Fruit fly (Drosophila melanogaster) whole organism: ENCODE data around the gene CG46339.

ENCODE experiments used
- CG8478 ChIP-seq: fragments of >200 bp; optimal IDR thresholded peaks from 2 replicates; lab custom pipeline; 2018; ENCODE audit warnings: inconsistent platforms
- Dll ChIP-seq: fragments of >200 bp; optimal IDR thresholded peaks from 2 replicates; lab custom pipeline; 2017
- EcR ChIP-seq, 2 experiments: fragments of >200 bp; optimal IDR thresholded peaks; 2 replicates each; lab custom pipeline; 2017; ENCODE audit warnings: missing biosample characterization in 2 of 2, missing genetic modification characterization in 2 of 2, missing genetic modification reagents in 2 of 2
- pan ChIP-seq: fragments of >200 bp; optimal IDR thresholded peaks from 2 replicates; lab custom pipeline; 2017
- psq ChIP-seq: fragments of >200 bp; optimal IDR thresholded peaks from 2 replicates; lab custom pipeline; 2017
- usp ChIP-seq: fragments of >200 bp; optimal IDR thresholded peaks from 2 replicates; lab custom pipeline; 2017; ENCODE audit warnings: missing biosample characterization, missing genetic modification characterization, mixed read lengths

The CG46339 gene

dm6 chr3R:26934523-26934922 lies 19.0 kb downstream of the CG46339 start:
- no peak for TF ChIP-seq usp (GFP tag; lab: Kevin White, UChicago)
- TF ChIP-seq EcR (GFP tag; optimal IDR thresholded peaks at IDR 0.05; lab: Kevin White, UChicago): no peak
- no peak for TF ChIP-seq psq (lab: Kevin White, UChicago)
- no peak for TF ChIP-seq CG8478 (lab: Kevin White, UChicago)
- TF ChIP-seq Dll: no peak
- TF ChIP-seq pan: no peak

dm6 chr3R:26935400-26935799 lies 19.8 kb downstream of the CG46339 start:
- TF ChIP-seq EcR (GFP tag; optimal IDR thresholded peaks at IDR 0.05; lab: Kevin White, UChicago) (peak in 1 of 2 experiments; percentile 5), usp (GFP tag; lab: Kevin White, UChicago) (no peak)

DNA sequence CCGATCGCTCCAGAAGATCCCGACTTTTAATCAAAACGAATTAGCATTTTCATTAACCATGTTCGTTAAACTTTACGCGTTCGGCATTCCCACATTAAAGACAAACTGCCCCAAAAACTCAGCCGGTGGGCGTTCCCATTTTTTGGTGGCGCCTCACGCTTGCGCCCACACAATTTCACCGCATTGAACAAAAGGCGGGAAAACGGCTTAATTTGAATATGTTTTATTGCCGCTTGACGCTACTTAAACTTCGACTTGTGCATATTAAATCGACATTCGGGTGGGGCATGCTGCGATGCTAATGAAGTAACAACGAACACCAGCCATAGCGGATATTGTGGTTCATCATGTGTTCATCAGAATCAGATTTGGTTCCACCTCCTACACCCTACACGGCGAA lies 20.9 kb downstream of the CG46339 start:
- TF ChIP-seq psq (lab: Kevin White, UChicago) (no peak), pan (no peak), EcR (GFP tag; optimal IDR thresholded peaks at IDR 0.05; lab: Kevin White, UChicago) (no peak), Dll (no peak), usp (GFP tag; lab: Kevin White, UChicago) (no peak), CG8478 (lab: Kevin White, UChicago) (no peak)

DNA sequence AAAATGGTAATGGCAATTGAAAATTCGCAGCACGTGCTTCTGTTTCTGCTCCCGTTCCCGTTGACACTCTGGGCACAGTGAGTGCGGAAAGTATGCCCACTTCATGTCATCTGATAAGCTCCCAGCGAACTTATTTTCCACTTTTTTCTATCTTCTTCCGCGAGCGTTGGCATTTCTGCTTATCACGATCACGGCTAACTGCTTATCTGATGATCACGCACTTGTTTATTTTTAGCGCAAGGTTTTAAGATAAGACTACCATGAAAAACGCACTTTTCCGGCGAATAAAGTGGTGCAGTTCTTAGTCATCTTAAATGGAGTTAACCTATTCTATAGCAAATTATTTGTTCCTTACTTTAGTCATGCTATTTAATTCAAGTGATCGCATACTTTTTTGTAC lies 21.9 kb downstream of the CG46339 start:
- TF ChIP-seq pan (no peak), usp (GFP tag; lab: Kevin White, UChicago) (no peak), psq (lab: Kevin White, UChicago) (no peak), CG8478 (lab: Kevin White, UChicago) (no peak), EcR (GFP tag; optimal IDR thresholded peaks at IDR 0.05; lab: Kevin White, UChicago) (no peak), Dll (no peak)

DNA sequence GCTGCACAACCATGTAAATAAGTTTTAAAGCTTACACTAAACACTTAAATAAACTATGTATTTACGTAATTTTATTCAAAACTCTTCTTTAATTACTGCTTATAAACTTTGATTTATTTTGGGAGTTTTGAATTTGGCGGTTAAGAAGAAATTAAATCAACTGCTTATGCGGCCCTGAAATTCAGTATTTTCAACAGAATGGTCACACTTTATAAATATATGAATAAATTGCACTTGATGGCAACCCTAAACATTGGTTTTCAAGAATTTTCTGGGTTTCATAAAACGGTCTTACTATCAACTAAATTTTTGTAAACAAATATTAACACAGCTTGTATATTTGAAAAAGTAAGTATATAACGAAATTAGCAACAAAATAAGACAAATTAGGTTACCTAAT lies 29.7 kb downstream of the CG46339 start, which contains the start of gene CG14252:
Gene CG14252, plus strand, starts transcription at position 302 of the 400 bp plus-strand sequence.
- TF ChIP-seq EcR (GFP tag; optimal IDR thresholded peaks at IDR 0.05; lab: Kevin White, UChicago): no peak
- TF ChIP-seq psq (lab: Kevin White, UChicago): no peak
- no peak for TF ChIP-seq CG8478 (lab: Kevin White, UChicago)
- TF ChIP-seq Dll: no peak
- no peak for TF ChIP-seq pan
- no peak for TF ChIP-seq usp (GFP tag; lab: Kevin White, UChicago)

- TF ChIP-seq psq (lab: Kevin White, UChicago) (no peak), CG8478 (lab: Kevin White, UChicago) (no peak), Dll (no peak), EcR (GFP tag; optimal IDR thresholded peaks at IDR 0.05; lab: Kevin White, UChicago) (no peak), pan (no peak), usp (GFP tag; lab: Kevin White, UChicago) (no peak)
These were observed 31.8 kb downstream of the CG46339 start, which contains the start of gene Spag1 for dm6 chr3R:26947296-26947880. TSS of gene Spag1 (plus strand) at chr3R:26947830.

- TF ChIP-seq CG8478 (lab: Kevin White, UChicago) (no peak), psq (lab: Kevin White, UChicago) (no peak), Dll (no peak), usp (GFP tag; lab: Kevin White, UChicago) (no peak), EcR (GFP tag; optimal IDR thresholded peaks at IDR 0.05; lab: Kevin White, UChicago) (no peak), pan (no peak)
These were observed 36.8 kb downstream of the CG46339 start for dm6 chr3R:26952200-26952856.

dm6 chr3R:26952857-26953477 lies 37.4 kb downstream of the CG46339 start:
- TF ChIP-seq psq (lab: Kevin White, UChicago) (no peak), Dll (no peak), usp (GFP tag; lab: Kevin White, UChicago) (no peak), CG8478 (lab: Kevin White, UChicago) (no peak), EcR (GFP tag; optimal IDR thresholded peaks at IDR 0.05; lab: Kevin White, UChicago) (no peak), pan (no peak)

DNA sequence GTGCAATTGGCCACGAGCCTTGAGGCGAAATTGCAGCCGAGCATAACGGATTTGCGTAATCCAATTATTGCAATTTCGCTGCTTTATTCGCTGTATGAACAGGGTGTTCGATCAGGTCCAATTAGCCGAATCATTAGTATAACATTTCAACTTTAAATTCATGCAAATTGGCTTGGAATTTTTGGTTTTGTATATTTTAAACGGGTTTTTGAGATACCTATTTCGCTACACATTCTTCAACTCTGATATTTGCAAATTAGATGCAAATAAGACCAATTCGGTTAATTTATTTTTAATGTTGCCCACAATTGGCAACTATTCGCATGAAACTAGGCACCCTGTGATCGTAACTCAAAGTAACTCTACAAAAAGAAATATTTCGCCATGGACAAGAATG lies 37.9 kb downstream of the CG46339 start:
- TF ChIP-seq EcR (GFP tag; optimal IDR thresholded peaks at IDR 0.05; lab: Kevin White, UChicago): no peak
- no peak for TF ChIP-seq usp (GFP tag; lab: Kevin White, UChicago)
- TF ChIP-seq pan: no peak
- no peak for TF ChIP-seq Dll

DNA sequence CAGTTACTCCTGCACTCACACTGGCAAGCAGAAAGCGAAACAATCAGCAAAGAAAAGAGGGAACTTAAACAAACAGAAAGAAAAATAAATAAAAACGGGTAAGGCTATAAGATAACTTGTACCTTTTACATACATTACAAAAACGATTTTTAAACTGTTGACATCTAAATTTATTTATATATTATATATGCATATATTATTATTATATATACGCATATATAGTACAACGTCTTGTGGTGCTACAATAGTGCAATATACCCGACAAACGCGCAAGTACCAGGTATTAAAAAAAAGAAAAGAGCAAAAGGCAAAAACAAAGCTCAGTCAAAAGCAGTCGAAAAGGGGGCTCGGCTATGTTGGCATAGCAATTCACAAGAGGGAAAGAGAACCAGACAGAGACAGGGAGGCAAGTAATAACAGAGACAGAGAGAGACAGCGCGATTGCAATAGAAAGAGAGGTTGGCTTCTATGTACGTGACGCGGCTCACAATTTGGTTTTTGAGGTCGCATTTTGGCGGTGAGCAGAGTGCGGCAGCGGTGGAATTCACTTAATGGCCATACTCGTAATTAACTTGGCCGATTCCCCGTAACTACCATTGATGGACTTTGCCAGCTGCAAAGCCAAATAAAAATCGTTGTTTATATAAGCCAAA lies 38.6 kb downstream of the CG46339 start:
- no peak for TF ChIP-seq psq (lab: Kevin White, UChicago)
- peak; percentile 71 for TF ChIP-seq pan
- peak; percentile 44 for TF ChIP-seq CG8478 (lab: Kevin White, UChicago)

dm6 chr3R:26955527-26955926 lies 40.0 kb downstream of the CG46339 start:
- TF ChIP-seq usp (GFP tag; lab: Kevin White, UChicago): no peak
- no peak for TF ChIP-seq pan
- no peak for TF ChIP-seq CG8478 (lab: Kevin White, UChicago)
- TF ChIP-seq Dll: no peak
- TF ChIP-seq psq (lab: Kevin White, UChicago): no peak
- no peak for TF ChIP-seq EcR (GFP tag; optimal IDR thresholded peaks at IDR 0.05; lab: Kevin White, UChicago)
